Fruit fly (Drosophila melanogaster) whole organism, wandering third instar larva: ENCODE data around the gene alpha-Man-Ib.

Experiments used
- Abd-B ChIP-seq: fragments of >200 bp; optimal IDR thresholded peaks from 2 replicates; lab custom pipeline; 2017; ENCODE audit warnings: missing biosample characterization, missing genetic modification characterization
- CG32264 ChIP-seq: fragments of 200-800 bp; sonication (Bioruptor generic); optimal IDR thresholded peaks from 2 replicates; lab custom pipeline; 2016; ENCODE audit warnings: missing biosample characterization, missing genetic modification characterization
- Dfd ChIP-seq: fragments of >200 bp; optimal IDR thresholded peaks from 2 replicates; lab custom pipeline; 2017; ENCODE audit warnings: missing biosample characterization, missing genetic modification characterization
- N ChIP-seq: fragments of >200 bp; optimal IDR thresholded peaks from 2 replicates; lab custom pipeline; 2018; ENCODE audit warnings: missing biosample characterization, missing external identifiers, missing genetic modification characterization
- OdsH ChIP-seq: fragments of 200-800 bp; sonication (Bioruptor generic); optimal IDR thresholded peaks from 2 replicates; lab custom pipeline; 2016; ENCODE audit warnings: missing biosample characterization, mild to moderate bottlenecking, missing genetic modification characterization
- Vsx2 ChIP-seq: fragments of 200-300, 225-300 bp; sonication (Bioruptor generic); optimal IDR thresholded peaks from 2 replicates; lab custom pipeline; 2018; ENCODE audit warnings: missing biosample characterization, missing genetic modification characterization; ENCODE audit not compliant: partially characterized antibody
- foxo ChIP-seq, 2 experiments: fragments of 200-800 bp; sonication (Bioruptor generic); optimal IDR thresholded peaks; 2 replicates in 1 of 2; 3 replicates in 1 of 2; lab custom pipeline; 2016 to 2017; ENCODE audit warnings: missing biosample characterization in 2 of 2, missing genetic modification characterization in 2 of 2
- lola ChIP-seq: fragments of >200 bp; optimal IDR thresholded peaks from 2 replicates; lab custom pipeline; 2017; ENCODE audit warnings: missing biosample characterization, missing genetic modification characterization
- pan ChIP-seq: fragments of >200 bp; optimal IDR thresholded peaks from 2 replicates; lab custom pipeline; 2017
- psq ChIP-seq: fragments of 200-800 bp; sonication (Bioruptor generic); optimal IDR thresholded peaks from 3 replicates; lab custom pipeline; 2017; ENCODE audit warnings: missing biosample characterization, mild to moderate bottlenecking, missing genetic modification characterization, moderate library complexity
- usp ChIP-seq: fragments of >200 bp; optimal IDR thresholded peaks from 2 replicates; lab custom pipeline; 2017; ENCODE audit warnings: missing biosample characterization, missing genetic modification characterization

DNA sequence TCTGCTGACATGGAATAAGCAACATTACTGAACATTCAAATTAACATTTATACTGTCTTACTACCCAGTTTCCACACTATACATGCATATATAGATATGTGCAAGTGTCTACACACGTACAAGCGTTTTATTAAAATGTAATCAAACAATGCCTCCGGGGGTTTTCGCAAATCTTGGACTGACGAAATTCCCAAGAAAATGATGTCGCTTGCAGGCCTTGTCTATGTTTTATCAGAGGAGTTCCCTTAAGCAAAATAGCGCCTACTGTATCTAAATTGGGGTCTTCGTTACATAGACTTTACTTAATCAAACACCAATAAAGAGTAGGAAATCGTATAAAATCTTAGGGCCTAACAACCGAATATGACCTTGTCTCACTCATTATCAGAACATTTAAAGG lies 47.0 kb upstream of the alpha-Man-Ib start:
- TF ChIP-seq OdsH (GFP tag; lab: Kevin White, UChicago): no peak
- TF ChIP-seq Vsx2 (GFP tag; lab: Kevin White, UChicago): no peak
- no peak for TF ChIP-seq lola (GFP tag; lab: Kevin White, UChicago)
- no peak for TF ChIP-seq usp (GFP tag; lab: Kevin White, UChicago)
- TF ChIP-seq pan (lab: Kevin White, UChicago): no peak
- TF ChIP-seq foxo (GFP tag; optimal IDR thresholded peaks at IDR 0.05; lab: Kevin White, UChicago): no peak
- no peak for TF ChIP-seq Dfd
- TF ChIP-seq psq (GFP tag; lab: Kevin White, UChicago): no peak
- TF ChIP-seq CG32264 (GFP tag; lab: Kevin White, UChicago): no peak
- no peak for TF ChIP-seq N (GFP tag; lab: Kevin White, UChicago)
- TF ChIP-seq Abd-B (GFP tag; lab: Kevin White, UChicago): no peak
